Worm (Caenorhabditis elegans) whole organism, L4/young adult: ENCODE data around the gene F19F10.14.

ENCODE experiments used
- W03F9.2 ChIP-seq: fragments of 150-350 bp; optimal IDR thresholded peaks from 2 replicates; lab custom pipeline; 2014; ENCODE audit warnings: missing biosample characterization, missing genetic modification characterization
- dao-5 ChIP-seq: sonication (generic microtip); optimal IDR thresholded peaks from 2 replicates; lab custom pipeline; 2016; ENCODE audit warnings: missing genotype, missing genetic modification characterization, moderate library complexity, missing compliant biosample characterization
- him-1 ChIP-seq: sonication (generic microtip); optimal IDR thresholded peaks from 2 replicates; lab custom pipeline; 2016; ENCODE audit warnings: missing genotype, missing genetic modification reagents, missing genetic modification characterization, missing compliant biosample characterization

- TF ChIP-seq him-1 (tag; lab: Kevin White, UChicago) (no peak), dao-5 (tag; lab: Kevin White, UChicago) (no peak), W03F9.2 (tag; lab: Kevin White, UChicago) (no peak)
Measured at ce11 chrV:7612044-7612443, 41.2 kb upstream of the F19F10.14 start, which contains the start of gene clec-215.
